Fruit fly (Drosophila melanogaster) whole organism, prepupa: Measurements from ENCODE around the gene Bulli.

Source experiments
- Blimp-1 ChIP-seq: fragments of 200-800 bp; sonication (Bioruptor generic); optimal IDR thresholded peaks from 3 replicates; lab custom pipeline; 2017; ENCODE audit warnings: missing biosample characterization, missing genetic modification characterization, mild to moderate bottlenecking, moderate library complexity, missing genetic modification reagents
- CG10669 ChIP-seq: fragments of 200-800 bp; sonication (Bioruptor generic); optimal IDR thresholded peaks from 3 replicates; lab custom pipeline; 2018; ENCODE audit warnings: missing biosample characterization, mild to moderate bottlenecking, missing genetic modification characterization, moderate library complexity
- CG11762 ChIP-seq: fragments of 200-800 bp; sonication (Bioruptor generic); optimal IDR thresholded peaks from 3 replicates; lab custom pipeline; 2016; ENCODE audit warnings: missing biosample characterization, missing genetic modification characterization; ENCODE audit not compliant: insufficient read depth
- CG11902 ChIP-seq: fragments of 200-800 bp; sonication (Bioruptor generic); optimal IDR thresholded peaks from 3 replicates; lab custom pipeline; 2016; ENCODE audit warnings: missing biosample characterization, missing genetic modification characterization
- CG15336 ChIP-seq: fragments of 200-800 bp; sonication (Bioruptor generic); IDR thresholded peaks from 2 replicates; pipeline ENCODE4 v1.3.6; 2022; ENCODE audit warnings: missing biosample characterization, missing genetic modification characterization
- CG1621 ChIP-seq: fragments of 200-800 bp; sonication (Bioruptor generic); optimal IDR thresholded peaks from 3 replicates; lab custom pipeline; 2018; ENCODE audit warnings: missing biosample characterization, mild to moderate bottlenecking, missing genetic modification characterization
- CG16779 ChIP-seq: fragments of 200-800 bp; sonication (Bioruptor generic); optimal IDR thresholded peaks from 3 replicates; lab custom pipeline; 2017; ENCODE audit warnings: missing biosample characterization, mild to moderate bottlenecking, missing genetic modification characterization
- CG3032 ChIP-seq: fragments of 200-800 bp; optimal IDR thresholded peaks from 2 replicates; lab custom pipeline; 2019; ENCODE audit warnings: missing biosample characterization, mild to moderate bottlenecking, missing genetic modification characterization, moderate library complexity
- CG32006 ChIP-seq: fragments of 200-800 bp; sonication (Bioruptor generic); optimal IDR thresholded peaks from 3 replicates; lab custom pipeline; 2017; ENCODE audit warnings: missing biosample characterization, mild to moderate bottlenecking, missing genetic modification characterization
- CG34406 ChIP-seq: fragments of 200-800 bp; sonication (Bioruptor generic); optimal IDR thresholded peaks from 3 replicates; lab custom pipeline; 2016; ENCODE audit warnings: missing biosample characterization, missing genetic modification characterization
- CG3919 ChIP-seq: fragments of 200-800 bp; sonication (Bioruptor generic); optimal IDR thresholded peaks from 3 replicates; lab custom pipeline; 2016; ENCODE audit warnings: missing biosample characterization, missing genetic modification characterization
- CG6163 ChIP-seq: fragments of 200-800 bp; sonication (Bioruptor generic); IDR thresholded peaks from 3 replicates; pipeline ENCODE4 v1.3.6; 2022; ENCODE audit warnings: missing biosample characterization, missing genetic modification characterization
- CG6276 ChIP-seq: fragments of 200-800 bp; sonication (Bioruptor generic); optimal IDR thresholded peaks from 2 replicates; lab custom pipeline; 2017; ENCODE audit warnings: missing biosample characterization, mild to moderate bottlenecking, missing genetic modification characterization
- CG6792 ChIP-seq: fragments of 200-800 bp; sonication (Bioruptor generic); optimal IDR thresholded peaks from 3 replicates; lab custom pipeline; 2016; ENCODE audit warnings: missing biosample characterization, missing genetic modification characterization
- CG6808 ChIP-seq: fragments of 200-800 bp; sonication (Bioruptor generic); optimal IDR thresholded peaks from 3 replicates; lab custom pipeline; 2017; ENCODE audit warnings: missing biosample characterization, missing genetic modification characterization, mild to moderate bottlenecking, moderate library complexity, missing genetic modification reagents
- CG7368 ChIP-seq: fragments of 200-800 bp; sonication (Bioruptor generic); optimal IDR thresholded peaks from 3 replicates; lab custom pipeline; 2016; ENCODE audit warnings: missing biosample characterization, missing genetic modification characterization
- CG8119 ChIP-seq: fragments of 200-800 bp; sonication (Bioruptor generic); IDR thresholded peaks from 3 replicates; pipeline ENCODE4 v1.3.6; 2022; ENCODE audit warnings: missing biosample characterization, missing genetic modification characterization
- CG8319 ChIP-seq: fragments of 200-800 bp; sonication (Bioruptor generic); optimal IDR thresholded peaks from 3 replicates; lab custom pipeline; 2016; ENCODE audit warnings: missing biosample characterization, missing genetic modification characterization
- CG9139 ChIP-seq: fragments of 200-800 bp; sonication (Bioruptor generic); optimal IDR thresholded peaks from 3 replicates; lab custom pipeline; 2017; ENCODE audit warnings: missing biosample characterization, mild to moderate bottlenecking, missing genetic modification characterization
- Eip93F ChIP-seq: fragments of 200-800 bp; sonication (Bioruptor generic); optimal IDR thresholded peaks from 2 replicates; lab custom pipeline; 2016; ENCODE audit warnings: missing biosample characterization, mild to moderate bottlenecking, missing genetic modification characterization
- Ets96B ChIP-seq: fragments of 200-800 bp; optimal IDR thresholded peaks from 2 replicates; lab custom pipeline; 2019; ENCODE audit warnings: missing biosample characterization, mild to moderate bottlenecking, missing genetic modification characterization, moderate library complexity
- Gug ChIP-seq: fragments of 200-800 bp; sonication (Bioruptor generic); IDR thresholded peaks from 2 replicates; pipeline ENCODE4 v1.3.6; 2022; ENCODE audit warnings: missing biosample characterization, missing genetic modification characterization
- Hr39 ChIP-seq: fragments of 200-800 bp; sonication (Bioruptor generic); optimal IDR thresholded peaks from 2 replicates; lab custom pipeline; 2016; ENCODE audit warnings: missing biosample characterization, missing genetic modification characterization
- Hr4 ChIP-seq: fragments of 200-800 bp; sonication (Bioruptor generic); optimal IDR thresholded peaks from 3 replicates; lab custom pipeline; 2016; ENCODE audit warnings: missing biosample characterization, missing genetic modification characterization
- Lpt ChIP-seq: fragments of 200-800 bp; sonication (Bioruptor generic); optimal IDR thresholded peaks from 3 replicates; lab custom pipeline; 2016; ENCODE audit warnings: missing biosample characterization, missing genetic modification characterization
- Met ChIP-seq: fragments of 200-800 bp; sonication (Bioruptor generic); optimal IDR thresholded peaks from 3 replicates; lab custom pipeline; 2016; ENCODE audit warnings: missing biosample characterization, missing genetic modification characterization
- OdsH ChIP-seq: fragments of 200-800 bp; sonication (Bioruptor generic); optimal IDR thresholded peaks from 3 replicates; lab custom pipeline; 2016; ENCODE audit warnings: missing biosample characterization, missing genetic modification characterization
- Smox ChIP-seq: fragments of 200-800 bp; sonication (Bioruptor generic); optimal IDR thresholded peaks from 3 replicates; lab custom pipeline; 2016; ENCODE audit warnings: missing biosample characterization, missing genetic modification characterization
- Sox102F ChIP-seq: fragments of 200-800 bp; sonication (Bioruptor generic); optimal IDR thresholded peaks from 2 replicates; lab custom pipeline; 2016; ENCODE audit warnings: missing biosample characterization, mild to moderate bottlenecking, missing genetic modification characterization
- achi ChIP-seq: fragments of 200-800 bp; sonication (Bioruptor generic); optimal IDR thresholded peaks from 3 replicates; lab custom pipeline; 2016; ENCODE audit warnings: missing biosample characterization, missing genetic modification characterization
- acj6 ChIP-seq: fragments of 200-800 bp; sonication (Bioruptor generic); optimal IDR thresholded peaks from 3 replicates; lab custom pipeline; 2016; ENCODE audit warnings: missing biosample characterization, missing genetic modification characterization
- cyc ChIP-seq: fragments of 200-800 bp; sonication (Bioruptor generic); optimal IDR thresholded peaks from 3 replicates; lab custom pipeline; 2016; ENCODE audit warnings: missing biosample characterization, missing genetic modification characterization
- dac ChIP-seq: fragments of 200-800 bp; sonication (Bioruptor generic); optimal IDR thresholded peaks from 2 replicates; lab custom pipeline; 2017; ENCODE audit warnings: missing biosample characterization, mild to moderate bottlenecking, missing genetic modification characterization
- dsx ChIP-seq: fragments of 200-800 bp; optimal IDR thresholded peaks from 3 replicates; lab custom pipeline; 2019; ENCODE audit warnings: missing biosample characterization, mild to moderate bottlenecking, missing genetic modification characterization, moderate library complexity; ENCODE audit not compliant: poor library complexity, severe bottlenecking
- eg ChIP-seq: fragments of 200-800 bp; sonication (Bioruptor generic); IDR thresholded peaks from 3 replicates; pipeline ENCODE4 v1.3.6; 2022; ENCODE audit warnings: missing biosample characterization, missing genetic modification characterization
- esn ChIP-seq: fragments of 200-800 bp; sonication (Bioruptor generic); optimal IDR thresholded peaks from 2 replicates; lab custom pipeline; 2016; ENCODE audit warnings: missing biosample characterization, mild to moderate bottlenecking, missing genetic modification characterization, moderate library complexity
- fd85E ChIP-seq: fragments of 200-800 bp; sonication (Bioruptor generic); optimal IDR thresholded peaks from 3 replicates; lab custom pipeline; 2016; ENCODE audit warnings: missing biosample characterization, missing genetic modification characterization
- lz ChIP-seq: fragments of 200-800 bp; sonication (Bioruptor generic); optimal IDR thresholded peaks from 3 replicates; lab custom pipeline; 2016; ENCODE audit warnings: missing biosample characterization, missing genetic modification characterization
- net ChIP-seq: fragments of 200-800 bp; sonication (Bioruptor generic); optimal IDR thresholded peaks from 3 replicates; lab custom pipeline; 2016; ENCODE audit warnings: missing biosample characterization, missing genetic modification characterization
- salr ChIP-seq, 2 experiments: fragments of 200-800 bp; sonication (Bioruptor generic); optimal IDR thresholded peaks; 3 replicates each; lab custom pipeline; 2016 to 2018; ENCODE audit warnings: missing biosample characterization in 2 of 2, missing genetic modification characterization in 2 of 2, mild to moderate bottlenecking in 1 of 2
- spab ChIP-seq: fragments of 200-800 bp; sonication (Bioruptor generic); optimal IDR thresholded peaks from 2 replicates; lab custom pipeline; 2017; ENCODE audit warnings: missing biosample characterization, mild to moderate bottlenecking, missing genetic modification characterization, missing genetic modification reagents
- ss ChIP-seq, 2 experiments: fragments of 200-800 bp; sonication (Bioruptor generic); optimal IDR thresholded peaks; 2 replicates in 1 of 2; 3 replicates in 1 of 2; lab custom pipeline; 2017 to 2018; ENCODE audit warnings: mild to moderate bottlenecking in 2 of 2, missing biosample characterization in 2 of 2, missing genetic modification characterization in 2 of 2, moderate library complexity in 1 of 2
- svp ChIP-seq: fragments of 200-800 bp; sonication (Bioruptor generic); peaks from one replicate; lab custom pipeline; 2016; ENCODE audit warnings: missing biosample characterization, missing genetic modification characterization
- topi ChIP-seq: fragments of 200-800 bp; sonication (Bioruptor generic); optimal IDR thresholded peaks from 3 replicates; lab custom pipeline; 2016; ENCODE audit warnings: missing biosample characterization, missing genetic modification characterization
- vri ChIP-seq: fragments of 200-800 bp; sonication (Bioruptor generic); optimal IDR thresholded peaks from 3 replicates; lab custom pipeline; 2016; ENCODE audit warnings: missing biosample characterization, mild to moderate bottlenecking, missing genetic modification characterization

Bulli gene

dm6 chr3L:6446553-6446952, 41.9 kb upstream of the Bulli start (continued):
- TF ChIP-seq CG3919 (GFP tag; lab: Kevin White, UChicago) = peak; percentile 60
- peak; percentile 65 for TF ChIP-seq lz (GFP tag; lab: Kevin White, UChicago)
- peak; percentile 22 for TF ChIP-seq dsx
- TF ChIP-seq OdsH (GFP tag; lab: Kevin White, UChicago) = peak; percentile 57
- peak; percentile 41; the same call in 1 of the 3 replicates for TF ChIP-seq eg
- peak; percentile 4 for TF ChIP-seq CG6276 (GFP tag; lab: Kevin White, UChicago)
- no peak for TF ChIP-seq Gug
- TF ChIP-seq vri (GFP tag; lab: Kevin White, UChicago) = peak; percentile 55
- TF ChIP-seq svp (GFP tag; lab: Kevin White, UChicago) = peak; percentile 63
- TF ChIP-seq CG7368 (GFP tag; lab: Kevin White, UChicago) = no peak
- TF ChIP-seq dac (GFP tag; lab: Kevin White, UChicago) = no peak
- no peak for TF ChIP-seq Blimp-1 (GFP tag; lab: Kevin White, UChicago)
- peak; percentile 9 for TF ChIP-seq spab (GFP tag; lab: Kevin White, UChicago)
- TF ChIP-seq esn = peak; percentile 72
- TF ChIP-seq net (GFP tag; lab: Kevin White, UChicago) = peak; percentile 46
- peak; percentile 48 for TF ChIP-seq Lpt (GFP tag; lab: Kevin White, UChicago)
- no peak for TF ChIP-seq CG6163 (GFP tag; lab: Robert Waterston, UW)

- TF ChIP-seq CG6163 (GFP tag; lab: Robert Waterston, UW) (peak; percentile 63; the same call in 2 of the 3 replicates), Eip93F (no peak), fd85E (GFP tag; lab: Kevin White, UChicago) (no peak), net (GFP tag; lab: Kevin White, UChicago) (peak; percentile 1), dsx (no peak), CG6276 (GFP tag; lab: Kevin White, UChicago) (peak; percentile 14), Lpt (GFP tag; lab: Kevin White, UChicago) (peak; percentile 16), topi (no peak), OdsH (GFP tag; lab: Kevin White, UChicago) (no peak), CG8119 (peak; percentile 75; the same call in 2 of the 3 replicates), salr (GFP tag; optimal IDR thresholded peaks at IDR 0.05; lab: Kevin White, UChicago) (peak in 1 of 2 experiments; percentile 49), CG7368 (GFP tag; lab: Kevin White, UChicago) (no peak), CG32006 (GFP tag; lab: Kevin White, UChicago) (peak; percentile 49), CG15336 (GFP tag; lab: Robert Waterston, UW) (peak; percentile 68; the same call in 1 of the 2 replicates), acj6 (GFP tag; lab: Kevin White, UChicago) (peak; percentile 27), Hr4 (peak; percentile 21), Smox (GFP tag; lab: Kevin White, UChicago) (no peak), cyc (GFP tag; lab: Kevin White, UChicago) (no peak), achi (GFP tag; lab: Kevin White, UChicago) (no peak), eg (peak; percentile 77), CG16779 (tag; lab: Kevin White, UChicago) (no peak)
Measured at dm6 chr3L:6447203-6447602, 41.3 kb upstream of the Bulli start.

dm6 chr3L:6447708-6448107, 40.8 kb upstream of the Bulli start:
- TF ChIP-seq Eip93F (no peak), Sox102F (GFP tag; lab: Kevin White, UChicago) (no peak), CG9139 (GFP tag; lab: Kevin White, UChicago) (peak; percentile 57), CG3919 (GFP tag; lab: Kevin White, UChicago) (peak; percentile 31), CG11902 (GFP tag; lab: Kevin White, UChicago) (no peak), lz (GFP tag; lab: Kevin White, UChicago) (no peak), CG32006 (GFP tag; lab: Kevin White, UChicago) (peak; percentile 46), CG10669 (GFP tag; lab: Kevin White, UChicago) (peak; percentile 28), CG34406 (GFP tag; lab: Kevin White, UChicago) (peak; percentile 21), esn (no peak), Hr4 (peak; percentile 4), Lpt (GFP tag; lab: Kevin White, UChicago) (no peak), Ets96B (tag; lab: Kevin White, UChicago) (peak; percentile 36), CG6808 (GFP tag; lab: Kevin White, UChicago) (peak; percentile 66), salr (GFP tag; optimal IDR thresholded peaks at IDR 0.05; lab: Kevin White, UChicago) (peak; percentile 36 to 49), CG6792 (GFP tag; lab: Kevin White, UChicago) (no peak), CG8319 (GFP tag; lab: Kevin White, UChicago) (no peak), Blimp-1 (GFP tag; lab: Kevin White, UChicago) (no peak), CG6163 (GFP tag; lab: Robert Waterston, UW) (peak; percentile 69; the same call in 2 of the 3 replicates), CG15336 (GFP tag; lab: Robert Waterston, UW) (no peak), CG11762 (GFP tag; lab: Kevin White, UChicago) (peak; percentile 3), Hr39 (no peak), ss (GFP tag; optimal IDR thresholded peaks at IDR 0.05; lab: Kevin White, UChicago) (peak; percentile 63 to 80), CG7368 (GFP tag; lab: Kevin White, UChicago) (no peak), CG3032 (no peak), Met (GFP tag; lab: Kevin White, UChicago) (no peak), CG1621 (peak; percentile 42), OdsH (GFP tag; lab: Kevin White, UChicago) (peak; percentile 4), vri (GFP tag; lab: Kevin White, UChicago) (no peak)
